Fruit fly (Drosophila melanogaster): ENCODE results near the gene Rad9.

Gene Rad9

DNA sequence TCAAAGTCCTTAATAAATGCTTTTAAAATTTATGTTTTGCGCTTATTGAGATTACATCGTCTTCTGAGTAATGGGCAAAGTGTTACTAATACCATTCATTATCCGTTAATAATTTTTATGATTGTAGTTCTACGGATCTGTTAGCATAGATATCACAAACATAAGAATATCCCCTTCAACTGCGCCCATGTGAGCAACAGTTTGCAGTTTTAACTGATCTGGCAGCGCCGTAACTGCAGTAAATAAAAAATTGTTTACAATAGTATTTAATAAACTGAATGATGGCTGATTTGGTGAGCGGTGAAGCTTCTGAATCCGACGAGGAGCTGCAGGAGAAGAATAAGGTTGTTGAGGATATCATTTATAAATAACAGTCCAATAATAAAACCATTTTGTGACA, 2.3 kb downstream of the Rad9 start, which contains the start of gene Blos3:
TSS of gene Blos3 (plus strand) at position 198 of the 400 bp plus-strand sequence.
- peak; percentile 52 for TF ChIP-seq bab1 (GFP tag; optimal IDR thresholded peaks at IDR 0.05)
- no peak for TF ChIP-seq Hr96 (GFP tag; optimal IDR thresholded peaks at IDR 0.05)
- TF ChIP-seq CG7045 (GFP tag; optimal IDR thresholded peaks at IDR 0.05) = peak; percentile 24
- TF ChIP-seq CG11617 (GFP tag; optimal IDR thresholded peaks at IDR 0.05) = peak; percentile 45
- no peak for TF ChIP-seq pad (GFP tag; optimal IDR thresholded peaks at IDR 0.05)
- TF ChIP-seq CG5204 (GFP tag; optimal IDR thresholded peaks at IDR 0.05) = no peak
- TF ChIP-seq CG33017 (tag; optimal IDR thresholded peaks at IDR 0.05) = peak; percentile 47
- TF ChIP-seq tj (GFP tag; optimal IDR thresholded peaks at IDR 0.05) = peak; percentile 22
- peak; percentile 3 for TF ChIP-seq CG12768 (GFP tag; optimal IDR thresholded peaks at IDR 0.05)
- peak; percentile 54 for TF ChIP-seq CG14711 (tag; optimal IDR thresholded peaks at IDR 0.05)
- TF ChIP-seq Clk (GFP tag; optimal IDR thresholded peaks at IDR 0.05) = peak; percentile 19
- no peak for TF ChIP-seq cic (GFP tag; optimal IDR thresholded peaks at IDR 0.05)
- TF ChIP-seq ovo (GFP tag; optimal IDR thresholded peaks at IDR 0.05) = no peak
- TF ChIP-seq CG1620 (GFP tag; optimal IDR thresholded peaks at IDR 0.05) = peak; percentile 34
- peak; percentile 23 for TF ChIP-seq Mnt (GFP tag; optimal IDR thresholded peaks at IDR 0.05)
- TF ChIP-seq cnc (optimal IDR thresholded peaks at IDR 0.05) = no peak
- TF ChIP-seq kay (GFP tag; ENCODE audit: borderline replicate concordance) = no peak
- TF ChIP-seq CG7101 (tag; optimal IDR thresholded peaks at IDR 0.05) = peak; percentile 62
- TF ChIP-seq toe (GFP tag; optimal IDR thresholded peaks at IDR 0.05) = peak; percentile 43
- TF ChIP-seq Crg-1 (GFP tag; optimal IDR thresholded peaks at IDR 0.05) = no peak

DNA sequence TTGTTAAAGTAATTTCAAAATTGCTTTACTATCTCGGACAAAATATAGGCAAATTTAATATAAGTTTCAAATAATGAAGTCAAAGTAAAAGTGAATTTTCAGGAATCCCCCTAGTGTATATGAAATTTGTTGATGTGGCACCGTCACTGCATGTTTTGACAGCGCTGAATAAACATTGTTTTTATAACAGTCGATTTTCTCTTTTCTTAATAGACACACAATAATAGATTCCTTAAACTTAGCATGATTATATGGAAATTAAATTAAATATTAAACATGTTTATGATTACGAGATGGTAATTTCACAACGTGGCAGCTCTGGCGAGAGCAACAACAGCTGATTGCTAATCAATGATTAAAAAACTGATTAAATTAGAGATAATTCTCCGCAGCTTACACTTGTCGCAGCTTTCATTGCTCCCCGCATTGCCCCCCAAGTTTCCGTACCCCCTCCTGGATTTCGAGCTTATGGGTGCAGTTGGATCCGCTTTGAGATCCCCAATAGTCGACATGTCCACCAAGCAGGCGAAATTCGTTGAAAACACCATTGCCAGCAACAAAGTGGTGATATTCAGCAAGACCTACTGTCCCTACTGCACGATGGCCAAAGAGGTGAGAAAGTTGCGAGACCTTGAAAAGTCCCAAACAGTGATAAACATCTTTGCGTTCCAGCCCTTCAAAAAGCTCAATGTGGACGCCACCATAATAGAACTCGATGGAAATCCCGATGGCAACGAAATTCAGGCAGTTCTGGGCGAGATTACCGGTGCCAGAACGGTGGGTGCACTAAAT, 3.1 kb downstream of the Rad9 start, which contains the start of gene Grx1:
TSS of gene Grx1 (plus strand) at position 196 of the 792 bp plus-strand sequence.
- TF ChIP-seq pad (GFP tag; optimal IDR thresholded peaks at IDR 0.05) (peak; percentile 19), CG11617 (GFP tag; optimal IDR thresholded peaks at IDR 0.05) (peak; percentile 83), Mnt (GFP tag; optimal IDR thresholded peaks at IDR 0.05) (peak; percentile 63), CG33017 (tag; optimal IDR thresholded peaks at IDR 0.05) (peak; percentile 37), cnc (optimal IDR thresholded peaks at IDR 0.05) (no peak), tj (GFP tag; optimal IDR thresholded peaks at IDR 0.05) (peak; percentile 56), kay (GFP tag; ENCODE audit: borderline replicate concordance) (no peak), CG14711 (tag; optimal IDR thresholded peaks at IDR 0.05) (peak; percentile 84), Crg-1 (GFP tag; optimal IDR thresholded peaks at IDR 0.05) (peak; percentile 53), Hr96 (GFP tag; optimal IDR thresholded peaks at IDR 0.05) (peak; percentile 60), CG12768 (GFP tag; optimal IDR thresholded peaks at IDR 0.05) (peak; percentile 31), bab1 (GFP tag; optimal IDR thresholded peaks at IDR 0.05) (peak; percentile 67), CG7101 (tag; optimal IDR thresholded peaks at IDR 0.05) (peak; percentile 77), CG1620 (GFP tag; optimal IDR thresholded peaks at IDR 0.05) (peak; percentile 46), Clk (GFP tag; optimal IDR thresholded peaks at IDR 0.05) (peak; percentile 30), cic (GFP tag; optimal IDR thresholded peaks at IDR 0.05) (peak; percentile 63), toe (GFP tag; optimal IDR thresholded peaks at IDR 0.05) (peak; percentile 75), ovo (GFP tag; optimal IDR thresholded peaks at IDR 0.05) (no peak), CG7045 (GFP tag; optimal IDR thresholded peaks at IDR 0.05) (peak; percentile 72), CG5204 (GFP tag; optimal IDR thresholded peaks at IDR 0.05) (peak; percentile 80)

DNA sequence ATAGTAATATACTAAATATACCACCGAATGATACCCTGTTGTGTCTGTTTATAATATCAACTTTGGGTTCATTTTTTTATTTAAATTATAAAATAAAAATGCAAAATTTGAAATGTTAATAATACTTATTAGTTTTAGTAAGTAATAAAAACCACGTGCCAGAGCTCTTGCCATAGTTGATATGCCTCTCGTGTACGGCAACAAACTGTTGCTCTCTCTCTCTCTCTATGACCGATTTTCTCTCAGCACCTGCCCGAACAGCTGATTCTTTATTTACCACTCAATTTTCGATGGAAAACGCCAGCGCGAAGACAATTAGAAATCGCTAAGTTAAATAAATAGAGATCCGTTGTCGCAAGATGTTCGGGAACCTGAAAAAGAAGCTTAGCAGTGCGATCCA, 4.8 kb downstream of the Rad9 start, which contains the start of gene Dysb:
TSS of gene Dysb (plus strand) at position 251 of the 400 bp plus-strand sequence.
- TF ChIP-seq Hr96 (GFP tag; optimal IDR thresholded peaks at IDR 0.05) = peak; percentile 13
- TF ChIP-seq cic (GFP tag; optimal IDR thresholded peaks at IDR 0.05) = peak; percentile 52
- TF ChIP-seq CG7101 (tag; optimal IDR thresholded peaks at IDR 0.05) = peak; percentile 87
- TF ChIP-seq CG14711 (tag; optimal IDR thresholded peaks at IDR 0.05) = peak; percentile 80
- peak; percentile 64 for TF ChIP-seq Mnt (GFP tag; optimal IDR thresholded peaks at IDR 0.05)
- peak; percentile 11 for TF ChIP-seq Clk (GFP tag; optimal IDR thresholded peaks at IDR 0.05)
- peak; percentile 87 for TF ChIP-seq CG33017 (tag; optimal IDR thresholded peaks at IDR 0.05)
- peak; percentile 62 for TF ChIP-seq tj (GFP tag; optimal IDR thresholded peaks at IDR 0.05)
- TF ChIP-seq pad (GFP tag; optimal IDR thresholded peaks at IDR 0.05) = peak; percentile 53
- TF ChIP-seq kay (GFP tag; ENCODE audit: borderline replicate concordance) = no peak
- TF ChIP-seq CG7045 (GFP tag; optimal IDR thresholded peaks at IDR 0.05) = peak; percentile 83
- TF ChIP-seq cnc (optimal IDR thresholded peaks at IDR 0.05) = no peak
- peak; percentile 87 for TF ChIP-seq CG11617 (GFP tag; optimal IDR thresholded peaks at IDR 0.05)
- TF ChIP-seq ovo (GFP tag; optimal IDR thresholded peaks at IDR 0.05) = peak; percentile 51
- TF ChIP-seq Crg-1 (GFP tag; optimal IDR thresholded peaks at IDR 0.05) = no peak
- TF ChIP-seq CG5204 (GFP tag; optimal IDR thresholded peaks at IDR 0.05) = peak; percentile 71
- TF ChIP-seq toe (GFP tag; optimal IDR thresholded peaks at IDR 0.05) = peak; percentile 5
- TF ChIP-seq CG12768 (GFP tag; optimal IDR thresholded peaks at IDR 0.05) = peak; percentile 84
- peak; percentile 34 for TF ChIP-seq CG1620 (GFP tag; optimal IDR thresholded peaks at IDR 0.05)
- peak; percentile 88 for TF ChIP-seq bab1 (GFP tag; optimal IDR thresholded peaks at IDR 0.05)

DNA sequence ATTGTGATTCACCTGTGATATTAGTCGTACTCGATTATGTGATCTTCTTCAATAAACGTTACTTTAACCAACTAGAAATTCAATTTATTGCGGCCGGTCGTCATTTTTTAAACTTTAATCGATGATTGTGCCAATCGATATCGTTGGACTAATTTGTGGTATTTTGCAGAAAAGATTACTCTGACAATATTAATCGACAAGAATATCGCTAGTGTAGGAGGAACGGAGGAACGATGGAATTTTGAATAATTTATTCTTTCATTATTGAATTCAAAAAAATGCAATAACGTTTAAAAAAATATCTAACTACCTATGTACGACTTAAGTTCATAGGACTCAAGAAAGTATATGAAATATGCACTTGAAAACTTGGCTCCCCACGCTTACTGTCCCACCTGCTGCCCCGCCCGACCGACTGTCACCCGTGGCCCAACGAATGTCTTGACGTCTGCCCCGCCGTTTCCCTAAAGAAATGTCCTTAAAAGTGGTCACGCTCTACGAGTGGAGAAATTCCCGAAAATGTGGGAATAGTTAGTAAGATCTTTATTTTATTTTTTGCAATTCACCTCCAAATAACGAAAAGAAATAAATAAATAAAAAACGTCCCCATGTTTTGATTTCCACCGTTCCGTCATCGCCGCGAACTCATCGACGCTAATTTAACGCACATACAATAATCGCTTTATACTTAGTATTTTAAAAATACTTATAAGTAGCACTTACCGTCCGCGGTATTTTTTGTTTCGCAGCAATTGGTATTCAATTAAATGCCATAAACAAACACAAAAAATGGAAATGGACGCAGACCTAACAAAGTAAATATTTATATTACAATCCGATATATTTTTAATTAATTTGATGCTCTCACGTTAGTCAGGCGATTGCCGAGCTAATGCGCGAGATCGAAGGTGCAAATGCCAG, 6.6 kb downstream of the Rad9 start, which contains the start of gene CG14074:
TSS of gene CG14074 (plus strand) at position 779 of the 921 bp plus-strand sequence.
- TF ChIP-seq pad (GFP tag; optimal IDR thresholded peaks at IDR 0.05) (no peak), cic (GFP tag; optimal IDR thresholded peaks at IDR 0.05) (no peak), ovo (GFP tag; optimal IDR thresholded peaks at IDR 0.05) (no peak), Mnt (GFP tag; optimal IDR thresholded peaks at IDR 0.05) (no peak), bab1 (GFP tag; optimal IDR thresholded peaks at IDR 0.05) (no peak), CG1620 (GFP tag; optimal IDR thresholded peaks at IDR 0.05) (no peak), Crg-1 (GFP tag; optimal IDR thresholded peaks at IDR 0.05) (no peak), CG11617 (GFP tag; optimal IDR thresholded peaks at IDR 0.05) (no peak), Clk (GFP tag; optimal IDR thresholded peaks at IDR 0.05) (no peak), Hr96 (GFP tag; optimal IDR thresholded peaks at IDR 0.05) (no peak), CG14711 (tag; optimal IDR thresholded peaks at IDR 0.05) (no peak), tj (GFP tag; optimal IDR thresholded peaks at IDR 0.05) (no peak), toe (GFP tag; optimal IDR thresholded peaks at IDR 0.05) (no peak)

Measured in whole organism, adult.